Fruit fly (Drosophila melanogaster) S2 (cell line): ENCODE results near the gene Sfp78E.

Source experiments
- CG8478 ChIP-seq: fragments of >200 bp; optimal IDR thresholded peaks from 2 replicates; lab custom pipeline; 2018
- CTCF ChIP-seq, 2 experiments: fragments of >200 bp; optimal IDR thresholded peaks; 2 replicates each; lab custom pipeline; 2018

dm6 chr3L:21709785-21710591 lies 26.1 kb upstream of the Sfp78E start:
- TF ChIP-seq CTCF (optimal IDR thresholded peaks at IDR 0.05; lab: Kevin White, UChicago), result no peak
- no peak for TF ChIP-seq CG8478
